Fruit fly (Drosophila melanogaster): ENCODE data around the gene CG32591.
A peak's percentile ranks its signal among the peaks of the same experiment; 100 is the strongest.

CG32591 gene

DNA sequence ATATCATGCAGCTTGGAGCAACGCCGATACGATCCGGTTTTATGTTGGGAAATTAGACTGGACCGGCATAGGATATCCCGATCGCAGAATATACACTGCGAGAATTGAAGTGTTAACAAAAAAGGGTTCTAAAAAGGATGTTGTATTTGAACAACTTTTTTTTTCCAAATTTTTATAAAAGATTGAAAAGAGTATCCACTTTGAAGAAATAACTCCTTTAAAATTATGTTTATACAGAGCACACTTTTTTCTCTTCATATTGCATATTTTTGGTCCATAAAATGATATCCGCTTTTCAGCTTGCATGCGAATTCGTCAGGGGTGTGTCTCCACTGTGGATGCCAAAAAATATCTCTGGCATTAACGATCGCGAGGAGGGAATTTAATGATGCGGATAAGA, 36.4 kb downstream of the CG32591 start:
- TF ChIP-seq dsf (GFP tag; optimal IDR thresholded peaks at IDR 0.05; ENCODE audit: borderline replicate concordance) (no peak), Abd-B (GFP tag; optimal IDR thresholded peaks at IDR 0.05) (no peak), Dif (GFP tag; optimal IDR thresholded peaks at IDR 0.05; ENCODE audit: partially characterized antibody) (no peak), Rel (GFP tag; optimal IDR thresholded peaks at IDR 0.05) (no peak), Rel (tag; optimal IDR thresholded peaks at IDR 0.05) (no peak), lola (GFP tag; optimal IDR thresholded peaks at IDR 0.05) (no peak), brk (GFP tag; optimal IDR thresholded peaks at IDR 0.05) (no peak), foxo (GFP tag; optimal IDR thresholded peaks at IDR 0.05) (peak in 1 of 2 experiments; percentile 23), N (GFP tag; optimal IDR thresholded peaks at IDR 0.05) (no peak), tai (GFP tag; optimal IDR thresholded peaks at IDR 0.05) (no peak), fru (GFP tag; optimal IDR thresholded peaks at IDR 0.05) (peak; percentile 6), dmrt93B (GFP tag; optimal IDR thresholded peaks at IDR 0.05) (no peak), Dfd (GFP tag; optimal IDR thresholded peaks at IDR 0.05) (no peak)

DNA sequence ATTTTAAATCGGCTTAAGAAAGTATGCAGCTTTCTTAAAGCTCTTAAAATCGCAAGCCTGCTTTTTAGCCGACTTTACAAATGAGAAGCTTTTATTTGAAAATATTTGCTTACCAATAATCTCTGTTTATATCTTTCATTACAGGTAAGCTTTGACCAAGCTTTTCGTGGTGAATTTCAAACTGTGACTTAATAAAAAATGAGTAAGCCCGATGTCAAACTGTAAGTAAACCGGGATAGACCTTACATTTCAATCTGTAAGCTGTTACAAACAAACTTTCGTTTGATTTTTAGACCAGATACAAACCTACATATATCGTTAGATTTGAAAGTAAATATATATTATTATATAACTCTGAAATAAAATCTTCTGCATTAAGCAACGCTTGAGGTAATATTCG, 43.2 kb downstream of the CG32591 start:
- TF ChIP-seq usp (GFP tag; optimal IDR thresholded peaks at IDR 0.05): no peak
- no peak for TF ChIP-seq Dfd (GFP tag; optimal IDR thresholded peaks at IDR 0.05)
- peak; percentile 15 for TF ChIP-seq Myc (optimal IDR thresholded peaks at IDR 0.05)

- TF ChIP-seq N (GFP tag; optimal IDR thresholded peaks at IDR 0.05) (no peak), brk (GFP tag; optimal IDR thresholded peaks at IDR 0.05) (no peak), Rel (GFP tag; optimal IDR thresholded peaks at IDR 0.05) (no peak), Rel (tag; optimal IDR thresholded peaks at IDR 0.05) (no peak), foxo (GFP tag; optimal IDR thresholded peaks at IDR 0.05) (no peak), jim (GFP tag; optimal IDR thresholded peaks at IDR 0.05) (no peak)
Observed at dm6 chrX:14883993-14884392, 44.8 kb downstream of the CG32591 start.

dm6 chrX:14882536-14883118, 46.1 kb downstream of the CG32591 start, which contains the start of the genes CG45064 and CG45065:
TSS of gene CG45064 (minus strand) at chrX:14882586.
TSS of gene CG45065 (minus strand) at chrX:14882586.
- TF ChIP-seq h (GFP tag; optimal IDR thresholded peaks at IDR 0.05) (peak; percentile 92), CG9705 (GFP tag; optimal IDR thresholded peaks at IDR 0.05) (peak; percentile 37), dmrt93B (GFP tag; optimal IDR thresholded peaks at IDR 0.05) (peak; percentile 57), Rel (GFP tag; optimal IDR thresholded peaks at IDR 0.05) (no peak), Rel (tag; optimal IDR thresholded peaks at IDR 0.05) (no peak), HLH106 (tag; optimal IDR thresholded peaks at IDR 0.05) (peak; percentile 61), Dfd (GFP tag; optimal IDR thresholded peaks at IDR 0.05) (no peak), Vsx2 (GFP tag; optimal IDR thresholded peaks at IDR 0.05; ENCODE audit: partially characterized antibody) (no peak), N (GFP tag; optimal IDR thresholded peaks at IDR 0.05) (no peak), sv (GFP tag; optimal IDR thresholded peaks at IDR 0.05) (peak; percentile 70), Hnf4 (GFP tag; optimal IDR thresholded peaks at IDR 0.05) (peak; percentile 78), pan (optimal IDR thresholded peaks at IDR 0.05) (no peak), lola (GFP tag; optimal IDR thresholded peaks at IDR 0.05) (no peak), tai (GFP tag; optimal IDR thresholded peaks at IDR 0.05) (peak; percentile 70), brk (GFP tag; optimal IDR thresholded peaks at IDR 0.05) (peak; percentile 65), Mio (GFP tag; optimal IDR thresholded peaks at IDR 0.05) (no peak), psq (GFP tag; optimal IDR thresholded peaks at IDR 0.05) (peak; percentile 81), fru (GFP tag; optimal IDR thresholded peaks at IDR 0.05) (peak; percentile 90), sage (GFP tag; optimal IDR thresholded peaks at IDR 0.05) (peak; percentile 65), woc (GFP tag; optimal IDR thresholded peaks at IDR 0.05) (peak; percentile 55), dsf (GFP tag; optimal IDR thresholded peaks at IDR 0.05; ENCODE audit: borderline replicate concordance) (peak; percentile 26), Jra (GFP tag; optimal IDR thresholded peaks at IDR 0.05) (peak; percentile 30), Sp1 (GFP tag; optimal IDR thresholded peaks at IDR 0.05) (peak; percentile 78), foxo (GFP tag; optimal IDR thresholded peaks at IDR 0.05) (peak in 1 of 2 experiments; percentile 75), OdsH (GFP tag; optimal IDR thresholded peaks at IDR 0.05) (peak; percentile 87), ey (GFP tag; optimal IDR thresholded peaks at IDR 0.05) (peak; percentile 87), usp (GFP tag; optimal IDR thresholded peaks at IDR 0.05) (no peak), CrebA (GFP tag; optimal IDR thresholded peaks at IDR 0.05; ENCODE audit: borderline replicate concordance) (peak; percentile 8), Hr83 (GFP tag; optimal IDR thresholded peaks at IDR 0.05; ENCODE audit: poor library complexity, severe bottlenecking) (no peak), Myc (optimal IDR thresholded peaks at IDR 0.05) (no peak), Hr78 (GFP tag; optimal IDR thresholded peaks at IDR 0.05) (no peak), Dif (GFP tag; optimal IDR thresholded peaks at IDR 0.05; ENCODE audit: partially characterized antibody) (no peak), br (GFP tag; optimal IDR thresholded peaks at IDR 0.05) (peak; percentile 84), jim (GFP tag; optimal IDR thresholded peaks at IDR 0.05) (no peak), GATAd (GFP tag; optimal IDR thresholded peaks at IDR 0.05) (no peak), rgr (GFP tag; optimal IDR thresholded peaks at IDR 0.05) (peak; percentile 90), dl (GFP tag; optimal IDR thresholded peaks at IDR 0.05; ENCODE audit: insufficient read depth in 1 of 2, partially characterized antibody in 2 of 2) (no peak), Abd-B (GFP tag; optimal IDR thresholded peaks at IDR 0.05) (no peak)

Data from whole organism, wandering third instar larva.